Fruit fly (Drosophila melanogaster) whole organism: Measurements from ENCODE around the gene CG10984.

ENCODE experiments used
- Dll ChIP-seq: fragments of >200 bp; optimal IDR thresholded peaks from 2 replicates; lab custom pipeline; 2017
- EcR ChIP-seq, 2 experiments: fragments of >200 bp; optimal IDR thresholded peaks; 2 replicates each; lab custom pipeline; 2017; ENCODE audit warnings: missing biosample characterization in 2 of 2, missing genetic modification characterization in 2 of 2, missing genetic modification reagents in 2 of 2
- pan ChIP-seq: fragments of >200 bp; optimal IDR thresholded peaks from 2 replicates; lab custom pipeline; 2017
- psq ChIP-seq: fragments of >200 bp; optimal IDR thresholded peaks from 2 replicates; lab custom pipeline; 2017
- usp ChIP-seq: fragments of >200 bp; optimal IDR thresholded peaks from 2 replicates; lab custom pipeline; 2017; ENCODE audit warnings: missing biosample characterization, missing genetic modification characterization, mixed read lengths

dm6 chr3L:12745121-12745770 is 4.7 kb upstream of the CG10984 start, which contains the start of gene CG32109:
- TF ChIP-seq psq (lab: Kevin White, UChicago) (no peak), EcR (GFP tag; optimal IDR thresholded peaks at IDR 0.05; lab: Kevin White, UChicago) (no peak), pan (lab: Kevin White, UChicago) (no peak), Dll (lab: Kevin White, UChicago) (no peak), usp (GFP tag; lab: Kevin White, UChicago) (no peak)
